Worm (Caenorhabditis elegans): ENCODE measurements around the gene ZK180.8.
A peak's percentile ranks its signal among the peaks of the same experiment; 100 is the strongest.

The ZK180.8 gene

ce11 chrIV:4468046-4468727, 43.3 kb downstream of the ZK180.8 start (continued):
- TF ChIP-seq nhr-84 (tag; optimal IDR thresholded peaks at IDR 0.05) (no peak), nhr-85 (tag) (peak; percentile 50), rnt-1 (tag; optimal IDR thresholded peaks at IDR 0.05) (no peak), hlh-17 (GFP tag; optimal IDR thresholded peaks at IDR 0.05; ENCODE audit: borderline replicate concordance) (no peak), unc-86 (tag; optimal IDR thresholded peaks at IDR 0.05) (no peak), isw-1 (GFP tag; IDR thresholded peaks at IDR 0.05) (no peak), mep-1 (tag; optimal IDR thresholded peaks at IDR 0.05) (no peak), pqm-1 (tag; optimal IDR thresholded peaks at IDR 0.05) (no peak), pax-3 (tag; optimal IDR thresholded peaks at IDR 0.05) (peak; percentile 28), aha-1 (tag; optimal IDR thresholded peaks at IDR 0.05) (no peak), dsc-1 (tag; optimal IDR thresholded peaks at IDR 0.05) (no peak), ceh-90 (tag; optimal IDR thresholded peaks at IDR 0.05) (no peak), ztf-11 (tag; optimal IDR thresholded peaks at IDR 0.05) (peak in 1 of 2 experiments; percentile 11), fos-1 (tag; optimal IDR thresholded peaks at IDR 0.05) (no peak), nhr-237 (tag; optimal IDR thresholded peaks at IDR 0.05) (no peak), ces-1 (GFP tag; optimal IDR thresholded peaks at IDR 0.05) (no peak), sox-4 (tag; optimal IDR thresholded peaks at IDR 0.05) (no peak), sptf-1 (tag; optimal IDR thresholded peaks at IDR 0.05) (no peak), hpl-2 (GFP tag; optimal IDR thresholded peaks at IDR 0.05) (no peak), jun-1 (tag; optimal IDR thresholded peaks at IDR 0.05) (no peak), egl-13 (tag; optimal IDR thresholded peaks at IDR 0.05) (no peak), ceh-82 (tag; optimal IDR thresholded peaks at IDR 0.05) (no peak), elt-2 (tag; optimal IDR thresholded peaks at IDR 0.05) (peak; percentile 30), skn-1 (tag; optimal IDR thresholded peaks at IDR 0.05) (no peak), grh-1 (GFP tag; IDR thresholded peaks at IDR 0.05) (no peak), irx-1 (tag; optimal IDR thresholded peaks at IDR 0.05) (no peak), zag-1 (tag; optimal IDR thresholded peaks at IDR 0.05) (no peak), nhr-11 (tag; optimal IDR thresholded peaks at IDR 0.05) (no peak), efl-3 (GFP tag; optimal IDR thresholded peaks at IDR 0.05) (no peak), lir-3 (tag; optimal IDR thresholded peaks at IDR 0.05; ENCODE audit: poor library complexity) (no peak), xbp-1 (tag; optimal IDR thresholded peaks at IDR 0.05) (no peak), mdl-1 (tag; optimal IDR thresholded peaks at IDR 0.05) (no peak), tbx-2 (tag; optimal IDR thresholded peaks at IDR 0.05) (peak; percentile 17), lin-39 (tag; optimal IDR thresholded peaks at IDR 0.05) (no peak), blmp-1 (tag; optimal IDR thresholded peaks at IDR 0.05) (no peak), nhr-77 (tag; optimal IDR thresholded peaks at IDR 0.05) (no peak), pag-3 (tag; optimal IDR thresholded peaks at IDR 0.05; ENCODE audit: borderline replicate concordance, insufficient read depth) (no peak), nhr-28 (tag; optimal IDR thresholded peaks at IDR 0.05) (no peak), unc-30 (tag; optimal IDR thresholded peaks at IDR 0.05) (no peak), alr-1 (tag; optimal IDR thresholded peaks at IDR 0.05; ENCODE audit: borderline replicate concordance) (no peak), sup-37 (GFP tag; optimal IDR thresholded peaks at IDR 0.05) (peak; percentile 42), lin-15B (tag; optimal IDR thresholded peaks at IDR 0.05) (no peak), aly-2 (tag; optimal IDR thresholded peaks at IDR 0.05) (no peak), efl-1 (optimal IDR thresholded peaks at IDR 0.05) (peak in 1 of 2 experiments; percentile 17), efl-1 (GFP tag; optimal IDR thresholded peaks at IDR 0.05 in 1 of 2) (peak in 1 of 2 experiments; percentile 91), elt-3 (tag; optimal IDR thresholded peaks at IDR 0.05) (no peak), lin-14 (GFP tag; optimal IDR thresholded peaks at IDR 0.05) (peak; percentile 38), snpc-4 (tag; optimal IDR thresholded peaks at IDR 0.05) (no peak), unc-130 (tag; optimal IDR thresholded peaks at IDR 0.05) (no peak), fkh-4 (tag; optimal IDR thresholded peaks at IDR 0.05; ENCODE audit: borderline replicate concordance) (no peak), unc-62 (GFP tag; optimal IDR thresholded peaks at IDR 0.05) (no peak), ceh-88 (GFP tag; IDR thresholded peaks at IDR 0.05) (0 out of 2 replicates have a peak, but pooled peaks have one; percentile 51), nhr-20 (tag; optimal IDR thresholded peaks at IDR 0.05) (peak; percentile 20)
